Worm (Caenorhabditis elegans) whole organism, young adult: ENCODE measurements around the gene sri-43.

Experiments used
- B0035.1 ChIP-seq: sonication (generic microtip); optimal IDR thresholded peaks from 2 replicates; lab custom pipeline; 2016; ENCODE audit warnings: missing genetic modification characterization, mild to moderate bottlenecking, missing compliant biosample characterization, missing genotype, missing genetic modification reagents
- F33H1.4 ChIP-seq: fragments of 200-800 bp; sonication (Bioruptor generic); IDR thresholded peaks from 2 replicates; pipeline ENCODE4 v1.3.6; 2022; ENCODE audit warnings: missing genetic modification reagents, missing genetic modification characterization, missing compliant biosample characterization
- F52B5.7 ChIP-seq: sonication (generic microtip); optimal IDR thresholded peaks from 2 replicates; lab custom pipeline; 2016; ENCODE audit warnings: mild to moderate bottlenecking, missing genetic modification characterization, missing compliant biosample characterization
- F57C9.4 ChIP-seq: sonication (generic microtip); optimal IDR thresholded peaks from 2 replicates; lab custom pipeline; 2017; ENCODE audit warnings: mild to moderate bottlenecking, missing genetic modification characterization, missing compliant biosample characterization
- T07F8.4 ChIP-seq: sonication (generic microtip); optimal IDR thresholded peaks from 2 replicates; lab custom pipeline; 2016; ENCODE audit warnings: mild to moderate bottlenecking, missing genetic modification characterization, moderate library complexity, missing compliant biosample characterization
- Y56A3A.18 ChIP-seq: fragments of 200-800 bp; sonication (Bioruptor generic); IDR thresholded peaks from 2 replicates; pipeline ENCODE4 v1.3.6; 2022; ENCODE audit warnings: missing genetic modification reagents, missing genetic modification characterization, missing compliant biosample characterization
- Y79H2A.3 ChIP-seq: fragments of 200-800 bp; sonication (Bioruptor generic); conservative IDR thresholded peaks from 2 replicates; pipeline ENCODE4 v1.3.6; 2022; ENCODE audit warnings: missing genetic modification reagents, missing genetic modification characterization, missing compliant biosample characterization
- Y95B8A.8 ChIP-seq: fragments of 200-800 bp; sonication (Bioruptor generic); IDR thresholded peaks from 2 replicates; pipeline ENCODE4 v1.3.6; 2022; ENCODE audit warnings: missing genetic modification reagents, missing genetic modification characterization, missing compliant biosample characterization
- ama-1 ChIP-seq, 3 experiments: fragments of 150-350 bp in 1 of 3; sonication (generic microtip) in 2 of 3; optimal IDR thresholded peaks; 2 replicates each; lab custom pipeline; 2014 to 2018; ENCODE audit warnings: missing biosample characterization in 2 of 3, missing genetic modification characterization in 2 of 3, missing genetic modification reagents in 2 of 3
- atf-7 ChIP-seq: sonication (generic microtip); optimal IDR thresholded peaks from 2 replicates; lab custom pipeline; 2017; ENCODE audit warnings: mild to moderate bottlenecking, missing genetic modification characterization, missing compliant biosample characterization
- athp-1 ChIP-seq: sonication (generic microtip); optimal IDR thresholded peaks from 2 replicates; lab custom pipeline; 2017; ENCODE audit warnings: mild to moderate bottlenecking, missing genetic modification characterization, missing compliant biosample characterization
- attf-3 ChIP-seq: fragments of 200-800 bp; sonication (Bioruptor generic); conservative IDR thresholded peaks from 2 replicates; pipeline ENCODE4 v1.3.6; 2022; ENCODE audit warnings: missing genetic modification reagents, missing genetic modification characterization, missing compliant biosample characterization
- attf-6 ChIP-seq: fragments of 200-800 bp; sonication (Bioruptor generic); IDR thresholded peaks from 2 replicates; pipeline ENCODE4 v1.3.6; 2022; ENCODE audit warnings: missing genetic modification reagents, missing genetic modification characterization, missing compliant biosample characterization
- ceh-40 ChIP-seq: fragments of 200-800 bp; sonication (Bioruptor generic); IDR thresholded peaks from 2 replicates; pipeline ENCODE4 v1.3.6; 2022; ENCODE audit warnings: missing genetic modification characterization, missing compliant biosample characterization
- chd-7 ChIP-seq: sonication (generic microtip); optimal IDR thresholded peaks from 2 replicates; lab custom pipeline; 2016; ENCODE audit warnings: mild to moderate bottlenecking, missing genetic modification characterization, moderate library complexity, missing compliant biosample characterization
- dox-1 ChIP-seq: fragments of 200-800 bp; sonication (Bioruptor generic); IDR thresholded peaks from 2 replicates; pipeline ENCODE4 v1.3.6; 2022; ENCODE audit warnings: missing genetic modification reagents, missing genetic modification characterization, missing compliant biosample characterization
- egrh-3 ChIP-seq: fragments of 200-800 bp; sonication (Bioruptor generic); IDR thresholded peaks from 2 replicates; pipeline ENCODE4 v1.3.6; 2022; ENCODE audit warnings: missing genetic modification reagents, missing genetic modification characterization, missing compliant biosample characterization
- ekl-4 ChIP-seq: fragments of 200-800 bp; sonication (Bioruptor generic); IDR thresholded peaks from 2 replicates; pipeline ENCODE4 v1.3.6; 2022; ENCODE audit warnings: missing genetic modification reagents, missing genetic modification characterization, missing compliant biosample characterization
- fkh-3 ChIP-seq: sonication (generic microtip); optimal IDR thresholded peaks from 2 replicates; lab custom pipeline; 2016; ENCODE audit warnings: mild to moderate bottlenecking, missing genetic modification characterization, missing compliant biosample characterization
- gei-17 ChIP-seq: fragments of 200-800 bp; sonication (Bioruptor generic); optimal IDR thresholded peaks from 2 replicates; lab custom pipeline; 2018; ENCODE audit warnings: mild to moderate bottlenecking, missing genetic modification characterization, missing compliant biosample characterization
- hlh-12 ChIP-seq: sonication (generic microtip); optimal IDR thresholded peaks from 2 replicates; lab custom pipeline; 2016; ENCODE audit warnings: missing genetic modification characterization, missing compliant biosample characterization
- hlh-26 ChIP-seq: fragments of 200-800 bp; sonication (Bioruptor generic); conservative IDR thresholded peaks from 2 replicates; pipeline ENCODE4 v1.3.6; 2022; ENCODE audit warnings: missing genetic modification reagents, missing genetic modification characterization, missing compliant biosample characterization
- hmg-1.2 ChIP-seq: fragments of 200-800 bp; sonication (Bioruptor generic); IDR thresholded peaks from 2 replicates; pipeline ENCODE4 v1.3.6; 2022; ENCODE audit warnings: missing genetic modification reagents, missing genetic modification characterization, missing compliant biosample characterization
- let-526 ChIP-seq: fragments of 200-800 bp; sonication (Bioruptor generic); IDR thresholded peaks from 2 replicates; pipeline ENCODE4 v1.3.6; 2022; ENCODE audit warnings: missing genetic modification reagents, missing genetic modification characterization, missing compliant biosample characterization
- let-607 ChIP-seq, 2 experiments: fragments of 200-800 bp in 1 of 2; sonication (Bioruptor generic) in 1 of 2; sonication (generic microtip) in 1 of 2; optimal IDR thresholded peaks; 2 replicates each; lab custom pipeline; 2016 to 2018; ENCODE audit warnings: mild to moderate bottlenecking in 2 of 2, missing compliant biosample characterization in 2 of 2, missing genetic modification characterization in 2 of 2, moderate library complexity in 2 of 2, missing genotype in 1 of 2
- lin-26 ChIP-seq: fragments of 200-800 bp; sonication (Bioruptor generic); IDR thresholded peaks from 2 replicates; pipeline ENCODE4 v1.3.6; 2022; ENCODE audit warnings: missing genetic modification reagents, missing genetic modification characterization, missing compliant biosample characterization
- lin-35 ChIP-seq, 3 experiments: fragments of 150-350 bp in 2 of 3; sonication (generic microtip) in 1 of 3; optimal IDR thresholded peaks; 2 replicates each; lab custom pipeline; 2014 to 2018; ENCODE audit warnings: missing biosample characterization in 3 of 3, missing genetic modification characterization in 3 of 3, missing genetic modification reagents in 3 of 3
- lin-40 ChIP-seq: sonication (generic microtip); optimal IDR thresholded peaks from 2 replicates; lab custom pipeline; 2016; ENCODE audit warnings: missing genetic modification characterization, mild to moderate bottlenecking, missing compliant biosample characterization, missing genotype, missing genetic modification reagents
- lir-1 ChIP-seq: fragments of 200-800 bp; sonication (Bioruptor generic); conservative IDR thresholded peaks from 2 replicates; pipeline ENCODE4 v1.3.6; 2022; ENCODE audit warnings: missing genetic modification reagents, missing genetic modification characterization, missing compliant biosample characterization
- madf-3 ChIP-seq: fragments of 200-800 bp; sonication (Bioruptor generic); IDR thresholded peaks from 2 replicates; pipeline ENCODE4 v1.3.6; 2022; ENCODE audit warnings: missing genetic modification reagents, missing genetic modification characterization, missing compliant biosample characterization
- mcd-1 ChIP-seq: fragments of 200-800 bp; sonication (Bioruptor generic); IDR thresholded peaks from 2 replicates; pipeline ENCODE4 v1.3.6; 2022; ENCODE audit warnings: missing genetic modification reagents, missing genetic modification characterization, missing compliant biosample characterization
- mel-28 ChIP-seq: sonication (generic microtip); optimal IDR thresholded peaks from 2 replicates; lab custom pipeline; 2016; ENCODE audit warnings: borderline replicate concordance, mild to moderate bottlenecking, missing genetic modification characterization, missing compliant biosample characterization
- nhr-80 ChIP-seq: sonication (generic microtip); optimal IDR thresholded peaks from 2 replicates; lab custom pipeline; 2016; ENCODE audit warnings: missing genetic modification characterization, missing compliant biosample characterization
- nhr-90 ChIP-seq: sonication (generic microtip); optimal IDR thresholded peaks from 2 replicates; lab custom pipeline; 2016; ENCODE audit warnings: missing genotype, mild to moderate bottlenecking, missing genetic modification characterization, missing compliant biosample characterization
- snpc-1.1 ChIP-seq: sonication (generic microtip); optimal IDR thresholded peaks from 2 replicates; lab custom pipeline; 2017; ENCODE audit warnings: missing genetic modification characterization, mild to moderate bottlenecking, missing compliant biosample characterization, antibody characterized with exemption, moderate library complexity, missing genotype, missing genetic modification reagents; ENCODE audit not compliant: insufficient read depth
- snpc-3.4 ChIP-seq: sonication (generic microtip); optimal IDR thresholded peaks from 2 replicates; lab custom pipeline; 2017; ENCODE audit warnings: missing genetic modification characterization, mild to moderate bottlenecking, missing compliant biosample characterization, antibody characterized with exemption, moderate library complexity, missing genotype, missing genetic modification reagents
- snpc-4 ChIP-seq, 5 experiments: fragments of 150-350 bp in 1 of 5; sonication (generic microtip) in 4 of 5; optimal IDR thresholded peaks; 2 replicates each; lab custom pipeline; 2014 to 2018; ENCODE audit warnings: missing genetic modification characterization in 5 of 5, missing biosample characterization in 3 of 5, antibody characterized with exemption in 2 of 5, mild to moderate bottlenecking in 2 of 5, missing compliant biosample characterization in 2 of 5, missing genotype in 2 of 5, moderate library complexity in 2 of 5, missing genetic modification reagents in 1 of 5
- sptf-2 ChIP-seq: fragments of 200-800 bp; sonication (Bioruptor generic); optimal IDR thresholded peaks from 2 replicates; lab custom pipeline; 2018; ENCODE audit warnings: mild to moderate bottlenecking, missing genetic modification characterization, missing compliant biosample characterization
- tbp1 ChIP-seq: fragments of 200-800 bp; sonication (Bioruptor generic); optimal IDR thresholded peaks from 2 replicates; lab custom pipeline; 2018; ENCODE audit warnings: mild to moderate bottlenecking, missing genetic modification characterization, missing compliant biosample characterization
- zfh-2 ChIP-seq: fragments of 200-800 bp; sonication (Bioruptor generic); conservative IDR thresholded peaks from 2 replicates; pipeline ENCODE4 v1.3.6; 2022; ENCODE audit warnings: missing genetic modification reagents, missing genetic modification characterization, missing compliant biosample characterization
- ztf-28 ChIP-seq: fragments of 200-800 bp; sonication (Bioruptor generic); IDR thresholded peaks from 2 replicates; pipeline ENCODE4 v1.3.6; 2022; ENCODE audit warnings: missing genetic modification reagents, missing genetic modification characterization, missing compliant biosample characterization
- ztf-3 ChIP-seq: fragments of 200-800 bp; sonication (Bioruptor generic); optimal IDR thresholded peaks from 2 replicates; lab custom pipeline; 2018; ENCODE audit warnings: mild to moderate bottlenecking, missing genetic modification characterization, missing compliant biosample characterization

The sri-43 gene

ce11 chrII:3108101-3108500 lies 36.4 kb downstream of the sri-43 start:
- TF ChIP-seq hlh-12 (tag; lab: Kevin White, UChicago) (no peak), F57C9.4 (tag; lab: Kevin White, UChicago) (no peak), athp-1 (tag; lab: Kevin White, UChicago) (no peak), T07F8.4 (no peak), chd-7 (tag; lab: Kevin White, UChicago) (peak; percentile 7), egrh-3 (GFP tag; lab: Robert Waterston, UW) (peak; percentile 84), Y79H2A.3 (no peak), snpc-4 (GFP tag; optimal IDR thresholded peaks at IDR 0.05; lab: Kevin White, UChicago) (no peak), snpc-4 (tag; optimal IDR thresholded peaks at IDR 0.05; lab: Kevin White, UChicago) (peak in 3 of 4 experiments; percentile 51 to 81 (median 58)), nhr-80 (tag; lab: Kevin White, UChicago) (no peak), sptf-2 (GFP tag; lab: Kevin White, UChicago) (no peak), snpc-1.1 (tag; lab: Kevin White, UChicago) (peak; percentile 59), hmg-1.2 (GFP tag; lab: Robert Waterston, UW) (no peak), ceh-40 (GFP tag; lab: Robert Waterston, UW) (no peak), zfh-2 (peak; percentile 93), mcd-1 (GFP tag; lab: Robert Waterston, UW) (no peak)

ce11 chrII:3105765-3106164 lies 38.7 kb downstream of the sri-43 start, which contains the start of gene clec-122:
Gene clec-122 (plus strand): TSS chrII:3106065.
- TF ChIP-seq B0035.1 (tag; lab: Kevin White, UChicago), result no peak
- TF ChIP-seq T07F8.4, result no peak
- no peak for TF ChIP-seq ama-1 (optimal IDR thresholded peaks at IDR 0.05; lab: Kevin White, UChicago)
- no peak for TF ChIP-seq ama-1 (GFP tag; optimal IDR thresholded peaks at IDR 0.05; lab: Kevin White, UChicago)
- TF ChIP-seq let-526 (GFP tag; lab: Robert Waterston, UW), result no peak
- TF ChIP-seq let-607 (tag; optimal IDR thresholded peaks at IDR 0.05; lab: Kevin White, UChicago), result no peak
- TF ChIP-seq hmg-1.2 (GFP tag; lab: Robert Waterston, UW), result no peak
- no peak for TF ChIP-seq dox-1

DNA sequence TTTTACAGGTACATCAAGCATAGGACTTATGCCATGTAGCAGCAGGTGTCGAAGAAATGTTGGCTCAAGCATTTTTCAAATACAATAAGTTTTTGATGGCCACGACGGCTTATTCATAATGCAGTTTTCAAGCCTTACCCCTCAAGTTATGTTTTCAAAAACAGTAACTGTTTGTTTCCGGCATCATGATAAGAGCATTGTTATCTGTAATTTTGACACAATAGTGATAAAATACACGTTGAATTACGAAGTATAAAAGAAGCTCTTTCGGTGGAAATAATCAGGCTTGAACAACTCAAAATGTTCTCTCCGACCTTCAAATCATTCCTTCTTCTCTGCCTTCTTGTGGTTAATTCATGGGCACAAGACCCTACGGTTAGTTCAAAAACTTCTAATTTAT lies 42.4 kb downstream of the sri-43 start, which contains the start of gene clec-121:
clec-121 (plus strand) TSS at position 301 of the 400 bp plus-strand sequence.
- TF ChIP-seq egrh-3 (GFP tag; lab: Robert Waterston, UW) (no peak), lin-40 (no peak), lir-1 (GFP tag; lab: Robert Waterston, UW) (no peak), attf-3 (GFP tag; lab: Robert Waterston, UW) (no peak), Y56A3A.18 (GFP tag; lab: Robert Waterston, UW) (no peak), tbp1 (GFP tag; lab: Kevin White, UChicago) (no peak), madf-3 (GFP tag; lab: Robert Waterston, UW) (no peak), ztf-28 (no peak), zfh-2 (no peak), lin-35 (GFP tag; optimal IDR thresholded peaks at IDR 0.05; lab: Kevin White, UChicago) (no peak), ztf-3 (GFP tag; lab: Kevin White, UChicago) (no peak), dox-1 (no peak)
- TF ChIP-seq, all 124 proteins: peak for 0

- TF ChIP-seq mel-28 (tag; lab: Kevin White, UChicago), result no peak
- no peak for TF ChIP-seq B0035.1 (tag; lab: Kevin White, UChicago)
- no peak for TF ChIP-seq atf-7 (tag; lab: Kevin White, UChicago)
- no peak for TF ChIP-seq fkh-3 (tag; lab: Kevin White, UChicago)
- no peak for TF ChIP-seq ekl-4
- TF ChIP-seq Y95B8A.8, result no peak
- no peak for TF ChIP-seq F33H1.4 (GFP tag; lab: Robert Waterston, UW)
- no peak for TF ChIP-seq hlh-26 (GFP tag; lab: Robert Waterston, UW)
- TF ChIP-seq hlh-12 (tag; lab: Kevin White, UChicago), result no peak
- no peak for TF ChIP-seq lin-40
- TF ChIP-seq snpc-3.4 (tag; lab: Kevin White, UChicago), result no peak
- TF ChIP-seq ztf-3 (GFP tag; lab: Kevin White, UChicago), result no peak
- no peak for TF ChIP-seq nhr-90
- no peak for TF ChIP-seq gei-17 (GFP tag; lab: Kevin White, UChicago)
- no peak for TF ChIP-seq F52B5.7 (tag; lab: Kevin White, UChicago)
- no peak for TF ChIP-seq lin-26 (GFP tag; lab: Robert Waterston, UW)
- no peak for TF ChIP-seq attf-6 (GFP tag; lab: Robert Waterston, UW)
- TF ChIP-seq let-526 (GFP tag; lab: Robert Waterston, UW), result no peak
Observed at ce11 chrII:3100546-3100945, 43.9 kb downstream of the sri-43 start, which contains the start of gene srg-24. Gene srg-24 (minus strand): TSS chrII:3100646.
